Worm (Caenorhabditis elegans) whole organism, L1 larva: Measurements from ENCODE around the gene pqn-51.

Experiments
- C16A3.4 ChIP-seq: fragments of 150-350 bp; optimal IDR thresholded peaks from 2 replicates; lab custom pipeline; 2014; ENCODE audit warnings: missing biosample characterization, missing genetic modification characterization
- F16B12.6 ChIP-seq: fragments of 150-350 bp; optimal IDR thresholded peaks from 2 replicates; lab custom pipeline; 2014; ENCODE audit warnings: missing biosample characterization, missing genetic modification characterization
- blmp-1 ChIP-seq: fragments of 150-350 bp; optimal IDR thresholded peaks from 2 replicates; lab custom pipeline; 2014; ENCODE audit warnings: missing biosample characterization, missing genetic modification characterization
- ceh-8 ChIP-seq: fragments of 200-800 bp; sonication (Bioruptor generic); optimal IDR thresholded peaks from 2 replicates; lab custom pipeline; 2018; ENCODE audit warnings: mild to moderate bottlenecking, missing genetic modification characterization, moderate library complexity, missing compliant biosample characterization
- ceh-88 ChIP-seq: fragments of 200-800 bp; sonication (Bioruptor generic); IDR thresholded peaks from 2 replicates; pipeline ENCODE4 v1.3.6; 2022; ENCODE audit warnings: missing genetic modification characterization, missing compliant biosample characterization
- dpl-1 ChIP-seq, 3 experiments: fragments of 150-350 bp in 2 of 3; sonication (generic microtip) in 1 of 3; optimal IDR thresholded peaks; 2 replicates each; lab custom pipeline; 2014 to 2017; ENCODE audit warnings: missing biosample characterization in 3 of 3, missing genetic modification characterization in 3 of 3, missing genetic modification reagents in 3 of 3
- dsc-1 ChIP-seq: sonication (generic microtip); optimal IDR thresholded peaks from 2 replicates; lab custom pipeline; 2016; ENCODE audit warnings: mild to moderate bottlenecking, missing genetic modification characterization, missing compliant biosample characterization
- efl-1 ChIP-seq, 4 experiments: fragments of 150-350 bp; optimal IDR thresholded peaks in 3 of 4; peaks in 1 of 4; 1 replicate in 1 of 4; 2 replicates in 3 of 4; lab custom pipeline; 2014; ENCODE audit warnings: missing biosample characterization in 2 of 4, missing genetic modification characterization in 2 of 4, missing genetic modification reagents in 2 of 4
- efl-3 ChIP-seq: fragments of 200-800 bp; sonication (Bioruptor generic); optimal IDR thresholded peaks from 2 replicates; lab custom pipeline; 2018; ENCODE audit warnings: mild to moderate bottlenecking, missing genetic modification characterization, missing compliant biosample characterization
- egl-13 ChIP-seq: sonication (generic microtip); optimal IDR thresholded peaks from 2 replicates; lab custom pipeline; 2016; ENCODE audit warnings: missing genotype, missing genetic modification reagents, missing genetic modification characterization, missing compliant biosample characterization
- egl-27 ChIP-seq, 2 experiments: fragments of 150-350 bp in 1 of 2; sonication (generic microtip); optimal IDR thresholded peaks; 3 replicates each; lab custom pipeline; 2017 to 2018; ENCODE audit warnings: missing biosample characterization in 2 of 2, missing genetic modification characterization in 2 of 2, missing genetic modification reagents in 2 of 2
- elt-3 ChIP-seq, 6 experiments: fragments of 150-350 bp in 1 of 6; sonication (generic microtip); optimal IDR thresholded peaks; 2 replicates each; lab custom pipeline; 2017 to 2018; ENCODE audit warnings: missing biosample characterization in 6 of 6, missing genetic modification characterization in 6 of 6, inconsistent platforms in 1 of 6
- fkh-8 ChIP-seq: sonication (generic microtip); optimal IDR thresholded peaks from 2 replicates; lab custom pipeline; 2016; ENCODE audit warnings: mild to moderate bottlenecking, missing genetic modification characterization, missing compliant biosample characterization
- grh-1 ChIP-seq: fragments of 200-800 bp; sonication (Bioruptor generic); IDR thresholded peaks from 2 replicates; pipeline ENCODE4 v1.3.6; 2022; ENCODE audit warnings: missing genetic modification reagents, missing genetic modification characterization, missing compliant biosample characterization
- hpl-2 ChIP-seq: fragments of 150-350 bp; optimal IDR thresholded peaks from 2 replicates; lab custom pipeline; 2014; ENCODE audit warnings: missing biosample characterization, missing genetic modification reagents, missing genetic modification characterization
- isw-1 ChIP-seq: fragments of 200-800 bp; sonication (Bioruptor generic); IDR thresholded peaks from 2 replicates; pipeline ENCODE4 v1.3.6; 2022; ENCODE audit warnings: missing genetic modification characterization, missing compliant biosample characterization
- lin-13 ChIP-seq: fragments of 150-350 bp; optimal IDR thresholded peaks from 2 replicates; lab custom pipeline; 2014; ENCODE audit warnings: missing biosample characterization, missing genetic modification reagents, missing genetic modification characterization
- lin-14 ChIP-seq: fragments of 200-800 bp; sonication (Bioruptor generic); optimal IDR thresholded peaks from 2 replicates; lab custom pipeline; 2018; ENCODE audit warnings: mild to moderate bottlenecking, missing genetic modification characterization, moderate library complexity, missing compliant biosample characterization
- lin-15B ChIP-seq: fragments of 150-350 bp; sonication (generic microtip); optimal IDR thresholded peaks from 3 replicates; lab custom pipeline; 2014; ENCODE audit warnings: missing biosample characterization, missing genetic modification characterization
- lin-35 ChIP-seq, 2 experiments: fragments of 150-350 bp; optimal IDR thresholded peaks; 2 replicates each; lab custom pipeline; 2014; ENCODE audit warnings: missing biosample characterization in 2 of 2, missing genetic modification characterization in 2 of 2, missing genetic modification reagents in 2 of 2
- lin-39 ChIP-seq: fragments of 150-350 bp; optimal IDR thresholded peaks from 2 replicates; lab custom pipeline; 2014; ENCODE audit warnings: missing biosample characterization, missing genetic modification reagents, missing genetic modification characterization
- lsy-2 ChIP-seq, 2 experiments: fragments of 150-350 bp; optimal IDR thresholded peaks; 2 replicates each; lab custom pipeline; 2014; ENCODE audit warnings: missing biosample characterization in 2 of 2, missing genetic modification characterization in 2 of 2
- mab-9 ChIP-seq: fragments of 200-800 bp; sonication (Bioruptor generic); IDR thresholded peaks from 2 replicates; pipeline ENCODE4 v1.3.6; 2022; ENCODE audit warnings: missing genetic modification reagents, missing genetic modification characterization, missing compliant biosample characterization
- mdl-1 ChIP-seq, 2 experiments: fragments of 150-350 bp; optimal IDR thresholded peaks; 2 replicates each; lab custom pipeline; 2014 to 2017; ENCODE audit warnings: missing biosample characterization in 2 of 2, missing genetic modification characterization in 2 of 2, inconsistent platforms in 1 of 2
- mep-1 ChIP-seq: fragments of 150-350 bp; optimal IDR thresholded peaks from 2 replicates; lab custom pipeline; 2014; ENCODE audit warnings: missing biosample characterization, missing genetic modification characterization
- nhr-11 ChIP-seq: fragments of 150-350 bp; optimal IDR thresholded peaks from 2 replicates; lab custom pipeline; 2014; ENCODE audit warnings: missing biosample characterization, missing genetic modification characterization
- nhr-12 ChIP-seq: sonication (generic microtip); optimal IDR thresholded peaks from 2 replicates; lab custom pipeline; 2017; ENCODE audit warnings: missing biosample characterization, missing genetic modification characterization
- nhr-20 ChIP-seq: sonication (generic microtip); optimal IDR thresholded peaks from 2 replicates; lab custom pipeline; 2016; ENCODE audit warnings: mild to moderate bottlenecking, missing genetic modification characterization, missing compliant biosample characterization
- nhr-28 ChIP-seq: fragments of 150-350 bp; optimal IDR thresholded peaks from 2 replicates; lab custom pipeline; 2014; ENCODE audit warnings: missing biosample characterization, missing genetic modification characterization
- nhr-47 ChIP-seq: sonication (generic microtip); optimal IDR thresholded peaks from 2 replicates; lab custom pipeline; 2016; ENCODE audit warnings: mild to moderate bottlenecking, missing genetic modification characterization, moderate library complexity, missing compliant biosample characterization
- nhr-71 ChIP-seq: sonication (generic microtip); optimal IDR thresholded peaks from 2 replicates; lab custom pipeline; 2016; ENCODE audit warnings: mild to moderate bottlenecking, missing genetic modification characterization, moderate library complexity, missing compliant biosample characterization
- nhr-76 ChIP-seq: sonication (generic microtip); optimal IDR thresholded peaks from 2 replicates; lab custom pipeline; 2017; ENCODE audit warnings: missing biosample characterization, missing genetic modification characterization
- nhr-85 ChIP-seq: sonication (generic microtip); peaks from one replicate; lab custom pipeline; 2016; ENCODE audit warnings: missing genetic modification characterization, inconsistent platforms, missing compliant biosample characterization
- pag-3 ChIP-seq: sonication (generic microtip); optimal IDR thresholded peaks from 2 replicates; lab custom pipeline; 2017; ENCODE audit warnings: missing genetic modification characterization, mild to moderate bottlenecking, missing compliant biosample characterization, antibody characterized with exemption, borderline replicate concordance; ENCODE audit not compliant: insufficient read depth
- pqm-1 ChIP-seq: sonication (generic microtip); optimal IDR thresholded peaks from 3 replicates; lab custom pipeline; 2017; ENCODE audit warnings: missing biosample characterization, missing genetic modification characterization
- rnt-1 ChIP-seq: sonication (generic microtip); optimal IDR thresholded peaks from 2 replicates; lab custom pipeline; 2016; ENCODE audit warnings: mild to moderate bottlenecking, missing genetic modification characterization, moderate library complexity, missing compliant biosample characterization
- skn-1 ChIP-seq: fragments of 150-350 bp; optimal IDR thresholded peaks from 2 replicates; lab custom pipeline; 2014; ENCODE audit warnings: missing biosample characterization, missing genetic modification characterization
- snu-23 ChIP-seq: sonication (generic microtip); optimal IDR thresholded peaks from 2 replicates; lab custom pipeline; 2016; ENCODE audit warnings: missing genetic modification characterization, missing compliant biosample characterization
- sup-37 ChIP-seq: fragments of 200-800 bp; sonication (Bioruptor generic); optimal IDR thresholded peaks from 2 replicates; lab custom pipeline; 2018; ENCODE audit warnings: mild to moderate bottlenecking, missing genetic modification characterization, missing compliant biosample characterization
- tbx-2 ChIP-seq: sonication (generic microtip); optimal IDR thresholded peaks from 2 replicates; lab custom pipeline; 2016; ENCODE audit warnings: missing genetic modification characterization, missing compliant biosample characterization
- tlp-1 ChIP-seq: fragments of 150-350 bp; optimal IDR thresholded peaks from 2 replicates; lab custom pipeline; 2014; ENCODE audit warnings: missing biosample characterization, missing genetic modification characterization
- unc-62 ChIP-seq: fragments of 150-350 bp; optimal IDR thresholded peaks from 2 replicates; lab custom pipeline; 2014; ENCODE audit warnings: missing biosample characterization, missing genetic modification reagents, missing genetic modification characterization
- unc-98 ChIP-seq: fragments of 200-800 bp; sonication (Bioruptor generic); IDR thresholded peaks from 2 replicates; pipeline ENCODE4 v1.3.6; 2022; ENCODE audit warnings: missing genetic modification characterization, missing compliant biosample characterization
- zip-4 ChIP-seq: fragments of 200-800 bp; sonication (Bioruptor generic); optimal IDR thresholded peaks from 2 replicates; lab custom pipeline; 2018; ENCODE audit warnings: mild to moderate bottlenecking, missing genetic modification characterization, moderate library complexity, missing compliant biosample characterization
- ztf-11 ChIP-seq, 2 experiments: sonication (generic microtip); optimal IDR thresholded peaks; 2 replicates each; lab custom pipeline; 2016 to 2017; ENCODE audit warnings: missing genetic modification characterization in 2 of 2, missing biosample characterization in 1 of 2, missing compliant biosample characterization in 1 of 2

pqn-51 gene

DNA sequence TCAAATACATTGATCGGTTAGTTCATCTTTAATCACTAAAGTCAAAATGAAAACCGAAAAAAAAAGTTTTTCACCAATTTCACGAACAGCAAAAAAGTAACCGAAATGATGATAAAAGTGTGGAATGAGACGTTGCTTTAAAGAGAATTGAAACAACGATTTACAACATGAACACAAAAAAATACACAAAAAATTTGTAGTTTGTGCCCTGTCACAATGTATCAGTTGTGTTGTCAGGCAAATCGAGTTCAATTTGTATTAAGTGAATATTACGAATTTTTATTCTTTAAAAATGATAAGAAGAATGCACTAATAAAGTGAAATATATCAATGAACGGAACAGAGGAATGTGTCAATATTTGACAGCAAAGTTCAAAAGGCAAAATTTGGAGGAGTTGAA is 17.6 kb upstream of the pqn-51 start:
- TF ChIP-seq skn-1 (tag; lab: Kevin White, UChicago) = peak; percentile 3
- TF ChIP-seq nhr-76 = no peak
- no peak for TF ChIP-seq mab-9 (GFP tag; lab: Robert Waterston, UW)

DNA sequence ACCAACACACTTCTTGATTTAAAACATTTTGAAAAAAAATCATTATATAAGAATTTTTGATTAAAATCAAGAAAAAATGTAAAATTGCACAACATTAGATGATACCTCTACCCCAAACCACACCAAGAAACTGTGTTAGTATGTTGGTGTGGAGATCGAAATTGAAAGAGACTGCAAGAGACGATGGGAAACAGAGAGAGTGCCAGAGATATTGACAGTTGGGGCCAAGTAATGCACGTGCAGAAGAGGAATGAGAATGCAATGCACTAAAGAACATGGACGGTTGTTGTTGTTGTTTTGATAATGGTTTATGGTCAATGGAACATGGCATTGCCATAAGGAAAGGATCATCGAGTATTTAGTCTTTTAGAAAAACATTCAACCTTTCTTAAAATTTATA is 17.2 kb upstream of the pqn-51 start:
- TF ChIP-seq rnt-1 (tag; lab: Kevin White, UChicago) = peak; percentile 50
- TF ChIP-seq elt-3 (tag; optimal IDR thresholded peaks at IDR 0.05; lab: Kevin White, UChicago) = peak in 1 of 6 experiments; percentile 42
- TF ChIP-seq unc-62 (GFP tag; lab: Kevin White, UChicago) = no peak
- TF ChIP-seq egl-13 = no peak
- TF ChIP-seq nhr-20 = peak; percentile 42
- TF ChIP-seq blmp-1 (tag; lab: Kevin White, UChicago) = peak; percentile 29
- peak; percentile 7 for TF ChIP-seq tbx-2 (tag; lab: Kevin White, UChicago)
- no peak for TF ChIP-seq nhr-28 (tag; lab: Kevin White, UChicago)
- TF ChIP-seq lsy-2 (tag; optimal IDR thresholded peaks at IDR 0.05; lab: Kevin White, UChicago) = no peak
- TF ChIP-seq lin-35 (GFP tag; optimal IDR thresholded peaks at IDR 0.05; lab: Kevin White, UChicago) = peak in 1 of 2 experiments; percentile 41
- peak; percentile 88 for TF ChIP-seq nhr-85 (tag; lab: Kevin White, UChicago)
- no peak for TF ChIP-seq sup-37 (GFP tag; lab: Kevin White, UChicago)
- peak; percentile 4 to 16 for TF ChIP-seq efl-1 (optimal IDR thresholded peaks at IDR 0.05; lab: Kevin White, UChicago)
- no peak for TF ChIP-seq efl-1 (GFP tag; optimal IDR thresholded peaks at IDR 0.05 in 1 of 2; lab: Kevin White, UChicago)
- no peak for TF ChIP-seq isw-1 (GFP tag; lab: Robert Waterston, UW)
- peak in 1 of 2 experiments; percentile 86 for TF ChIP-seq mdl-1 (tag; optimal IDR thresholded peaks at IDR 0.05; lab: Kevin White, UChicago)
- TF ChIP-seq F16B12.6 = no peak
- TF ChIP-seq dpl-1 (GFP tag; optimal IDR thresholded peaks at IDR 0.05; lab: Kevin White, UChicago) = peak in 2 of 3 experiments; percentile 14 to 27
- TF ChIP-seq lin-14 (GFP tag; lab: Kevin White, UChicago) = peak; percentile 69
- TF ChIP-seq snu-23 (GFP tag; lab: Kevin White, UChicago) = peak; percentile 58
- TF ChIP-seq ceh-8 (GFP tag; lab: Kevin White, UChicago) = no peak
- peak; percentile 57 for TF ChIP-seq nhr-71 (tag; lab: Kevin White, UChicago)
- TF ChIP-seq lin-15B = no peak
- TF ChIP-seq tlp-1 (tag; lab: Kevin White, UChicago) = no peak
- no peak for TF ChIP-seq ztf-11 (tag; optimal IDR thresholded peaks at IDR 0.05; lab: Kevin White, UChicago)

ce11 chrV:5033099-5033498 is 16.3 kb upstream of the pqn-51 start, which contains the start of gene K11D12.13:
Gene K11D12.13 (plus strand): TSS chrV:5033399.
- no peak for TF ChIP-seq fkh-8
- no peak for TF ChIP-seq egl-27 (tag; optimal IDR thresholded peaks at IDR 0.05; lab: Kevin White, UChicago)
- TF ChIP-seq C16A3.4 (tag; lab: Kevin White, UChicago) = no peak
- no peak for TF ChIP-seq F16B12.6

ce11 chrV:5035058-5035457 is 14.3 kb upstream of the pqn-51 start, which contains the start of gene K11D12.6:
Gene K11D12.6 (minus strand): TSS chrV:5035158.
- TF ChIP-seq lin-39 (no peak), dsc-1 (tag; lab: Kevin White, UChicago) (no peak), pqm-1 (no peak), lsy-2 (tag; optimal IDR thresholded peaks at IDR 0.05; lab: Kevin White, UChicago) (no peak), hpl-2 (GFP tag; lab: Kevin White, UChicago) (no peak), nhr-28 (tag; lab: Kevin White, UChicago) (no peak)

ce11 chrV:5036364-5036763 is 13.0 kb upstream of the pqn-51 start, which contains the start of gene K11D12.7:
Gene K11D12.7 (minus strand): TSS chrV:5036464.
- no peak for TF ChIP-seq unc-98 (GFP tag; lab: Robert Waterston, UW)
- no peak for TF ChIP-seq ztf-11 (tag; optimal IDR thresholded peaks at IDR 0.05; lab: Kevin White, UChicago)
- TF ChIP-seq zip-4 (GFP tag; lab: Kevin White, UChicago) = no peak
- no peak for TF ChIP-seq ceh-88
- TF ChIP-seq ceh-8 (GFP tag; lab: Kevin White, UChicago) = no peak
- no peak for TF ChIP-seq blmp-1 (tag; lab: Kevin White, UChicago)
- no peak for TF ChIP-seq nhr-12 (tag; lab: Kevin White, UChicago)
- TF ChIP-seq nhr-47 = no peak
- TF ChIP-seq efl-3 = no peak
- TF ChIP-seq mep-1 = no peak
- TF ChIP-seq F16B12.6 = no peak
- no peak for TF ChIP-seq lin-13 (GFP tag; lab: Kevin White, UChicago)
- TF ChIP-seq grh-1 (GFP tag; lab: Robert Waterston, UW) = no peak
- no peak for TF ChIP-seq nhr-20
- no peak for TF ChIP-seq unc-62 (GFP tag; lab: Kevin White, UChicago)
- no peak for TF ChIP-seq nhr-11
- TF ChIP-seq pag-3 (tag; lab: Kevin White, UChicago) = no peak
